Worm (Caenorhabditis elegans) whole organism, young adult: ENCODE results near the gene pah-1.
A peak's percentile ranks its signal among the peaks of the same experiment; 100 is the strongest.

Source experiments
- B0261.1 ChIP-seq: sonication (generic microtip); optimal IDR thresholded peaks from 2 replicates; lab custom pipeline; 2016; ENCODE audit warnings: mild to moderate bottlenecking, missing genetic modification characterization, moderate library complexity, missing compliant biosample characterization
- B0336.3 ChIP-seq: fragments of 200-800 bp; sonication (Bioruptor generic); IDR thresholded peaks from 2 replicates; pipeline ENCODE4 v1.3.6; 2022; ENCODE audit warnings: missing genetic modification characterization, missing compliant biosample characterization
- F10E7.11 ChIP-seq: sonication (generic microtip); optimal IDR thresholded peaks from 2 replicates; lab custom pipeline; 2017; ENCODE audit warnings: mild to moderate bottlenecking, missing genetic modification characterization, moderate library complexity, missing compliant biosample characterization
- F23B12.7 ChIP-seq: sonication (generic microtip); optimal IDR thresholded peaks from 2 replicates; lab custom pipeline; 2017; ENCODE audit warnings: missing genetic modification characterization, mild to moderate bottlenecking, missing compliant biosample characterization, antibody characterized with exemption, moderate library complexity; ENCODE audit not compliant: insufficient read depth
- F55B11.4 ChIP-seq: sonication (generic microtip); optimal IDR thresholded peaks from 2 replicates; lab custom pipeline; 2016; ENCODE audit warnings: missing compliant biosample characterization, missing genetic modification characterization, borderline replicate concordance; ENCODE audit not compliant: insufficient read depth
- K12H6.12 ChIP-seq: fragments of 200-800 bp; sonication (Bioruptor generic); optimal IDR thresholded peaks from 2 replicates; lab custom pipeline; 2018; ENCODE audit warnings: mild to moderate bottlenecking, missing genetic modification characterization, missing compliant biosample characterization
- Y53G8AR.9 ChIP-seq: fragments of 200-800 bp; sonication (Bioruptor generic); conservative IDR thresholded peaks from 2 replicates; pipeline ENCODE4 v1.3.6; 2022; ENCODE audit warnings: missing genetic modification reagents, missing genetic modification characterization, missing compliant biosample characterization
- Y56A3A.18 ChIP-seq: fragments of 200-800 bp; sonication (Bioruptor generic); IDR thresholded peaks from 2 replicates; pipeline ENCODE4 v1.3.6; 2022; ENCODE audit warnings: missing genetic modification reagents, missing genetic modification characterization, missing compliant biosample characterization
- akir-1 ChIP-seq: fragments of 200-800 bp; sonication (Bioruptor generic); optimal IDR thresholded peaks from 2 replicates; lab custom pipeline; 2018; ENCODE audit warnings: mild to moderate bottlenecking, missing genetic modification characterization, moderate library complexity, missing compliant biosample characterization
- aptf-3 ChIP-seq: fragments of 200-800 bp; sonication (Bioruptor generic); IDR thresholded peaks from 2 replicates; pipeline ENCODE4 v1.3.6; 2022; ENCODE audit warnings: missing genetic modification characterization, missing compliant biosample characterization
- ceh-100 ChIP-seq: fragments of 200-800 bp; sonication (Bioruptor generic); IDR thresholded peaks from 2 replicates; pipeline ENCODE4 v1.3.6; 2022; ENCODE audit warnings: missing genetic modification reagents, missing genetic modification characterization, missing compliant biosample characterization
- ceh-27 ChIP-seq: fragments of 200-800 bp; sonication (Bioruptor generic); optimal IDR thresholded peaks from 2 replicates; lab custom pipeline; 2018; ENCODE audit warnings: mild to moderate bottlenecking, missing genetic modification characterization, moderate library complexity, missing compliant biosample characterization
- ceh-40 ChIP-seq: fragments of 200-800 bp; sonication (Bioruptor generic); IDR thresholded peaks from 2 replicates; pipeline ENCODE4 v1.3.6; 2022; ENCODE audit warnings: missing genetic modification characterization, missing compliant biosample characterization
- ceh-58 ChIP-seq: fragments of 200-800 bp; sonication (Bioruptor generic); IDR thresholded peaks from 2 replicates; pipeline ENCODE4 v1.3.6; 2022; ENCODE audit warnings: missing genetic modification characterization, missing compliant biosample characterization
- die-1 ChIP-seq: sonication (generic microtip); optimal IDR thresholded peaks from 2 replicates; lab custom pipeline; 2016; ENCODE audit warnings: missing genotype, mild to moderate bottlenecking, missing genetic modification characterization, missing compliant biosample characterization
- dox-1 ChIP-seq: fragments of 200-800 bp; sonication (Bioruptor generic); IDR thresholded peaks from 2 replicates; pipeline ENCODE4 v1.3.6; 2022; ENCODE audit warnings: missing genetic modification reagents, missing genetic modification characterization, missing compliant biosample characterization
- egrh-3 ChIP-seq: fragments of 200-800 bp; sonication (Bioruptor generic); IDR thresholded peaks from 2 replicates; pipeline ENCODE4 v1.3.6; 2022; ENCODE audit warnings: missing genetic modification reagents, missing genetic modification characterization, missing compliant biosample characterization
- ekl-4 ChIP-seq: fragments of 200-800 bp; sonication (Bioruptor generic); IDR thresholded peaks from 2 replicates; pipeline ENCODE4 v1.3.6; 2022; ENCODE audit warnings: missing genetic modification reagents, missing genetic modification characterization, missing compliant biosample characterization
- ets-4 ChIP-seq: fragments of 200-800 bp; sonication (Bioruptor generic); optimal IDR thresholded peaks from 2 replicates; lab custom pipeline; 2018; ENCODE audit warnings: mild to moderate bottlenecking, missing genetic modification characterization, missing compliant biosample characterization
- hlh-12 ChIP-seq: sonication (generic microtip); optimal IDR thresholded peaks from 2 replicates; lab custom pipeline; 2016; ENCODE audit warnings: missing genetic modification characterization, missing compliant biosample characterization
- hmg-20 ChIP-seq: fragments of 200-800 bp; sonication (Bioruptor generic); IDR thresholded peaks from 2 replicates; pipeline ENCODE4 v1.3.6; 2022; ENCODE audit warnings: missing genetic modification reagents, missing genetic modification characterization, missing compliant biosample characterization
- hrde-1 ChIP-seq: sonication (generic microtip); optimal IDR thresholded peaks from 2 replicates; lab custom pipeline; 2016; ENCODE audit warnings: missing genetic modification characterization, mild to moderate bottlenecking, missing compliant biosample characterization, moderate library complexity, missing genotype, missing genetic modification reagents, borderline replicate concordance
- hsf-1 ChIP-seq: fragments of 200-800 bp; sonication (Bioruptor generic); IDR thresholded peaks from 2 replicates; pipeline ENCODE4 v1.3.6; 2022; ENCODE audit warnings: missing genetic modification reagents, missing genetic modification characterization, missing compliant biosample characterization
- let-607 ChIP-seq, 2 experiments: fragments of 200-800 bp in 1 of 2; sonication (Bioruptor generic) in 1 of 2; sonication (generic microtip) in 1 of 2; optimal IDR thresholded peaks; 2 replicates each; lab custom pipeline; 2016 to 2018; ENCODE audit warnings: mild to moderate bottlenecking in 2 of 2, missing compliant biosample characterization in 2 of 2, missing genetic modification characterization in 2 of 2, moderate library complexity in 2 of 2, missing genotype in 1 of 2
- lin-35 ChIP-seq, 3 experiments: fragments of 150-350 bp in 2 of 3; sonication (generic microtip) in 1 of 3; optimal IDR thresholded peaks; 2 replicates each; lab custom pipeline; 2014 to 2018; ENCODE audit warnings: missing biosample characterization in 3 of 3, missing genetic modification characterization in 3 of 3, missing genetic modification reagents in 3 of 3
- lin-40 ChIP-seq: sonication (generic microtip); optimal IDR thresholded peaks from 2 replicates; lab custom pipeline; 2016; ENCODE audit warnings: missing genetic modification characterization, mild to moderate bottlenecking, missing compliant biosample characterization, missing genotype, missing genetic modification reagents
- lir-1 ChIP-seq: fragments of 200-800 bp; sonication (Bioruptor generic); conservative IDR thresholded peaks from 2 replicates; pipeline ENCODE4 v1.3.6; 2022; ENCODE audit warnings: missing genetic modification reagents, missing genetic modification characterization, missing compliant biosample characterization
- madf-3 ChIP-seq: fragments of 200-800 bp; sonication (Bioruptor generic); IDR thresholded peaks from 2 replicates; pipeline ENCODE4 v1.3.6; 2022; ENCODE audit warnings: missing genetic modification reagents, missing genetic modification characterization, missing compliant biosample characterization
- madf-8 ChIP-seq: fragments of 200-800 bp; sonication (Bioruptor generic); conservative IDR thresholded peaks from 2 replicates; pipeline ENCODE4 v1.3.6; 2022; ENCODE audit warnings: missing genetic modification reagents, missing genetic modification characterization, missing compliant biosample characterization
- mcd-1 ChIP-seq: fragments of 200-800 bp; sonication (Bioruptor generic); IDR thresholded peaks from 2 replicates; pipeline ENCODE4 v1.3.6; 2022; ENCODE audit warnings: missing genetic modification reagents, missing genetic modification characterization, missing compliant biosample characterization
- mxl-1 ChIP-seq: sonication (generic microtip); optimal IDR thresholded peaks from 2 replicates; lab custom pipeline; 2016; ENCODE audit warnings: missing genetic modification characterization, missing compliant biosample characterization
- nfya-1 ChIP-seq: sonication (generic microtip); optimal IDR thresholded peaks from 2 replicates; lab custom pipeline; 2017; ENCODE audit warnings: antibody characterized with exemption, missing compliant biosample characterization, missing genetic modification characterization, borderline replicate concordance; ENCODE audit not compliant: insufficient read depth
- nfyb-1 ChIP-seq: fragments of 200-800 bp; sonication (Bioruptor generic); IDR thresholded peaks from 2 replicates; pipeline ENCODE4 v1.3.6; 2022; ENCODE audit warnings: missing genetic modification reagents, missing genetic modification characterization, missing compliant biosample characterization
- nhr-120 ChIP-seq: fragments of 200-800 bp; sonication (Bioruptor generic); IDR thresholded peaks from 2 replicates; pipeline ENCODE4 v1.3.6; 2022; ENCODE audit warnings: missing genetic modification characterization, missing compliant biosample characterization
- nhr-27 ChIP-seq: fragments of 200-800 bp; sonication (Bioruptor generic); optimal IDR thresholded peaks from 2 replicates; lab custom pipeline; 2018; ENCODE audit warnings: mild to moderate bottlenecking, missing genetic modification characterization, moderate library complexity, missing compliant biosample characterization
- nhr-90 ChIP-seq: sonication (generic microtip); optimal IDR thresholded peaks from 2 replicates; lab custom pipeline; 2016; ENCODE audit warnings: missing genotype, mild to moderate bottlenecking, missing genetic modification characterization, missing compliant biosample characterization
- pbrm-1 ChIP-seq: fragments of 200-800 bp; sonication (Bioruptor generic); IDR thresholded peaks from 2 replicates; pipeline ENCODE4 v1.3.6; 2022; ENCODE audit warnings: missing genetic modification reagents, missing genetic modification characterization, missing compliant biosample characterization
- snpc-3.4 ChIP-seq: sonication (generic microtip); optimal IDR thresholded peaks from 2 replicates; lab custom pipeline; 2017; ENCODE audit warnings: missing genetic modification characterization, mild to moderate bottlenecking, missing compliant biosample characterization, antibody characterized with exemption, moderate library complexity, missing genotype, missing genetic modification reagents
- snpc-4 ChIP-seq, 5 experiments: fragments of 150-350 bp in 1 of 5; sonication (generic microtip) in 4 of 5; optimal IDR thresholded peaks; 2 replicates each; lab custom pipeline; 2014 to 2018; ENCODE audit warnings: missing genetic modification characterization in 5 of 5, missing biosample characterization in 3 of 5, antibody characterized with exemption in 2 of 5, mild to moderate bottlenecking in 2 of 5, missing compliant biosample characterization in 2 of 5, missing genotype in 2 of 5, moderate library complexity in 2 of 5, missing genetic modification reagents in 1 of 5
- somi-1 ChIP-seq: fragments of 200-800 bp; sonication (Bioruptor generic); optimal IDR thresholded peaks from 2 replicates; lab custom pipeline; 2018; ENCODE audit warnings: mild to moderate bottlenecking, missing genetic modification characterization, missing compliant biosample characterization
- tlf-1 ChIP-seq: fragments of 200-800 bp; sonication (Bioruptor generic); optimal IDR thresholded peaks from 2 replicates; lab custom pipeline; 2018; ENCODE audit warnings: mild to moderate bottlenecking, missing genetic modification characterization, missing compliant biosample characterization
- unc-130 ChIP-seq: sonication (generic microtip); optimal IDR thresholded peaks from 2 replicates; lab custom pipeline; 2016; ENCODE audit warnings: missing genetic modification reagents, missing genetic modification characterization, missing compliant biosample characterization
- xnd-1 ChIP-seq: sonication (generic microtip); optimal IDR thresholded peaks from 2 replicates; lab custom pipeline; 2016; ENCODE audit warnings: missing genotype, missing genetic modification reagents, missing genetic modification characterization, missing compliant biosample characterization
- ztf-18 ChIP-seq: sonication (generic microtip); optimal IDR thresholded peaks from 2 replicates; lab custom pipeline; 2016; ENCODE audit warnings: missing genotype, mild to moderate bottlenecking, missing genetic modification characterization, missing compliant biosample characterization
- ztf-3 ChIP-seq: fragments of 200-800 bp; sonication (Bioruptor generic); optimal IDR thresholded peaks from 2 replicates; lab custom pipeline; 2018; ENCODE audit warnings: mild to moderate bottlenecking, missing genetic modification characterization, missing compliant biosample characterization

The pah-1 gene

DNA sequence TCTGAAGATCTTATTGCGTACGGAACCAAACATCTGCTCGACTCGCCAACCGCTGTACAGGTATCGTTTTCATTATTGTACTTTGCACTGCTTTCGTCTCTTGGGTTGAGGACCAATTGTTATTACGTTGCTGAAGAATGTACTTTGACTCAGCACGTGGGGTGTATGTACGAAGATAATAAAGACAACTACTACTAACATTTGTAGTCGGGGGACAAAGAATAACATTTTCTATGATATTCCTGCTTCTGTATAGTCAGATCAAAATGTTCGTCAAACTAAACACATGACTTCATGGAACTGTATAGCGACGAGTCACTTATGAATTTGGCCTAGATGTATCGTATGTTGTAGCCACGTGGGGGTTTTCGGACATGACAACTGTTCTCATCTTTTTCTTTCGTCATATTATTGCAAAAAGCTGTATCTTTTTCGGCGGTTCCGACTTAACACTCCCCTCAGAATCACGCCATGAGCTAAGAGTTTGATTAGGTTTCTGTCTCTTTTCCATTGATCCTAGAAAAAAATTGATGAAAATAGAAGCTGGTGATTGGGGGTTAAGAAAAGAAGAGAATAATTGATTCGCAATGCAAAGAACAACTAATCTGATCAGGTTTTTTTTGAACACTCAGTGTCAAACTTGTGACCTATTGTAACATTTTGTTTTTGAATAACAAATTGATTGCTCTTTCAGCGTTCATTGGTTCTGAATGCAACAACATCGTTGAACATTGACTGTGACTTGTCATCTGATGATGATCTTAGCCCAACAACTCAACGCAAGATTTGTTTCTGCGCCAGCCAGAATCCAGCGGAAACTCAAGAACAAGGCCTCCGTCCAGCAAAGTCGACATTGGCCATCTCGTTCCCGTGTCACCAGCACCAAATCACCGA is 22.0 kb downstream of the pah-1 start (continued):
- TF ChIP-seq ztf-3 (GFP tag; lab: Kevin White, UChicago) (no peak), hsf-1 (no peak), lin-35 (GFP tag; optimal IDR thresholded peaks at IDR 0.05; lab: Kevin White, UChicago) (peak in 1 of 3 experiments; percentile 15), xnd-1 (tag; lab: Kevin White, UChicago) (no peak), snpc-3.4 (no peak), unc-130 (GFP tag; lab: Kevin White, UChicago) (no peak), B0261.1 (tag; lab: Kevin White, UChicago) (no peak), aptf-3 (GFP tag; lab: Robert Waterston, UW) (no peak), F55B11.4 (tag; lab: Kevin White, UChicago) (no peak), nfya-1 (tag; lab: Kevin White, UChicago) (no peak), ekl-4 (no peak), hrde-1 (tag; lab: Kevin White, UChicago) (no peak), lir-1 (GFP tag; lab: Robert Waterston, UW) (no peak), ceh-40 (GFP tag; lab: Robert Waterston, UW) (0 out of 2 replicates have a peak, but pooled peaks have one; percentile 6), mcd-1 (GFP tag; lab: Robert Waterston, UW) (peak; percentile 41; the same call in 1 of the 2 replicates), dox-1 (GFP tag; lab: Robert Waterston, UW) (no peak; the same call in 1 of the 2 replicates), Y56A3A.18 (GFP tag; lab: Robert Waterston, UW) (no peak), ets-4 (peak; percentile 36), let-607 (tag; optimal IDR thresholded peaks at IDR 0.05; lab: Kevin White, UChicago) (no peak), egrh-3 (no peak), ceh-100 (GFP tag; lab: Robert Waterston, UW) (no peak), mxl-1 (tag; lab: Kevin White, UChicago) (no peak), akir-1 (GFP tag; lab: Kevin White, UChicago) (no peak), F10E7.11 (no peak), nhr-27 (tag; lab: Kevin White, UChicago) (no peak), snpc-4 (GFP tag; optimal IDR thresholded peaks at IDR 0.05; lab: Kevin White, UChicago) (no peak), snpc-4 (tag; optimal IDR thresholded peaks at IDR 0.05; lab: Kevin White, UChicago) (peak in 1 of 4 experiments; percentile 41), nhr-120 (GFP tag; lab: Robert Waterston, UW) (no peak), hlh-12 (tag; lab: Kevin White, UChicago) (no peak), ceh-27 (GFP tag; lab: Kevin White, UChicago) (no peak), nhr-90 (tag; lab: Kevin White, UChicago) (no peak), tlf-1 (no peak), madf-3 (GFP tag; lab: Robert Waterston, UW) (no peak), ceh-58 (GFP tag; lab: Robert Waterston, UW) (0 out of 2 replicates have a peak, but pooled peaks have one; percentile 25), madf-8 (no peak), B0336.3 (GFP tag; lab: Robert Waterston, UW) (peak; percentile 36; the same call in 1 of the 2 replicates), Y53G8AR.9 (peak; percentile 54), F23B12.7 (tag; lab: Kevin White, UChicago) (no peak), die-1 (tag; lab: Kevin White, UChicago) (no peak), lin-40 (tag; lab: Kevin White, UChicago) (no peak), nfyb-1 (GFP tag; lab: Robert Waterston, UW) (no peak), hmg-20 (no peak), ztf-18 (tag; lab: Kevin White, UChicago) (no peak), pbrm-1 (0 out of 2 replicates have a peak, but pooled peaks have one; percentile 34), somi-1 (GFP tag; lab: Kevin White, UChicago) (no peak), K12H6.12 (peak; percentile 44)
